Worm (Caenorhabditis elegans): ENCODE results near the gene bub-3.

DNA sequence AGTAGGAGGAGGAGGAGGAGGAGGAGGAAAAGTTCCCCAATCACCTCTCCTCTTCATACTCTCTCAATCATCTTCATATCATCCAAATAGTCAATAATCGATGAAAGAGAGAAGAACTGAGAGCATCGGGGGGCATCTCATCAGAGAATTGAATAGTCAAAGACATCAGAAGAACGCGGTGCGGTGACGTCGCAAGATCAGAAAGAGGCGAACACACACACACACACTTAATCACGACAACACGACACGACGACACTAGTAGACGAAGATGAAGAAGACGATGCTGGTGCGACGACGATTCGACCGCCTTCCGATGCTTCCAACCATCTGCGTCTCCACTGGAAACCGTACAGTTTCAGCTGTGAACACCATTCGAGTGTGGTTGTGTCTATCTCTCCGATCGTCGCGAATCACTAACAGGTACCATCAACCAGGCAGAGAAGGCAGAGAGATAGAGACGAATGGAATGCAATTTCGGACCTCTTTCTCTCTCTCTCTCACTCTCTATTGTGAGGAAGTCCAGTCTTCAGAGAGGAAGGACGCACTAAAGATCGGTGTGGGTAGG is 47.2 kb upstream of the bub-3 start:
- no peak for TF ChIP-seq nhr-237 (tag; optimal IDR thresholded peaks at IDR 0.05)
- TF ChIP-seq blmp-1 (tag; optimal IDR thresholded peaks at IDR 0.05; ENCODE audit: insufficient read depth) = peak; percentile 52
- no peak for TF ChIP-seq unc-55 (GFP tag; optimal IDR thresholded peaks at IDR 0.05)

All from whole organism, L2 larva.